Fruit fly (Drosophila melanogaster) whole organism, embryonic: ENCODE data around the gene vas.

Source experiments
- B-H1 ChIP-seq: fragments of 200-800 bp; sonication (Bioruptor generic); IDR thresholded peaks from 3 replicates; pipeline ENCODE4 v1.3.6; 2022; ENCODE audit warnings: missing biosample characterization, missing genetic modification characterization
- Bgb ChIP-seq: fragments of 200-800 bp; sonication (Bioruptor generic); IDR thresholded peaks from 2 replicates; pipeline ENCODE4 v1.3.6; 2022; ENCODE audit warnings: missing biosample characterization, missing genetic modification characterization; ENCODE audit not compliant: partially characterized antibody
- Blimp-1 ChIP-seq: fragments of 200-800 bp; sonication (Bioruptor generic); optimal IDR thresholded peaks from 3 replicates; lab custom pipeline; 2018; ENCODE audit warnings: missing biosample characterization, missing genetic modification characterization, mild to moderate bottlenecking, moderate library complexity, missing genetic modification reagents
- CG1024 ChIP-seq: fragments of 200-800 bp; sonication (Bioruptor generic); IDR thresholded peaks from 2 replicates; pipeline ENCODE4 v1.3.6; 2022; ENCODE audit warnings: missing biosample characterization, missing genetic modification characterization
- CG10366 ChIP-seq: fragments of 200-800 bp; sonication (Bioruptor generic); IDR thresholded peaks from 2 replicates; pipeline ENCODE4 v1.3.6; 2022; ENCODE audit warnings: missing biosample characterization, missing genetic modification characterization
- CG11456 ChIP-seq: fragments of 200-800 bp; sonication (Bioruptor generic); IDR thresholded peaks from 3 replicates; pipeline ENCODE4 v1.3.6; 2022; ENCODE audit warnings: missing biosample characterization, missing genetic modification characterization
- CG11504 ChIP-seq: fragments of 200-800 bp; sonication (Bioruptor generic); optimal IDR thresholded peaks from 3 replicates; lab custom pipeline; 2019; ENCODE audit warnings: missing biosample characterization, mild to moderate bottlenecking, missing genetic modification characterization, moderate library complexity
- CG12236 ChIP-seq: fragments of 200-800 bp; sonication (Bioruptor generic); optimal IDR thresholded peaks from 2 replicates; lab custom pipeline; 2016; ENCODE audit warnings: missing biosample characterization, missing genetic modification characterization
- CG13287 ChIP-seq: fragments of 200-800 bp; sonication (Bioruptor generic); IDR thresholded peaks from 2 replicates; pipeline ENCODE4 v1.3.6; 2022; ENCODE audit warnings: missing biosample characterization, missing genetic modification characterization; ENCODE audit not compliant: partially characterized antibody
- CG18476 ChIP-seq: fragments of 200-800 bp; sonication (Bioruptor generic); optimal IDR thresholded peaks from 2 replicates; lab custom pipeline; 2016; ENCODE audit warnings: missing biosample characterization, mild to moderate bottlenecking, missing genetic modification characterization
- CG31441 ChIP-seq: fragments of 200-800 bp; sonication (Bioruptor generic); IDR thresholded peaks from 2 replicates; pipeline ENCODE4 v1.3.6; 2022; ENCODE audit warnings: missing biosample characterization, missing genetic modification characterization
- CG3163 ChIP-seq: fragments of 200-800 bp; sonication (Bioruptor generic); optimal IDR thresholded peaks from 3 replicates; lab custom pipeline; 2016; ENCODE audit warnings: missing biosample characterization, missing genetic modification characterization
- CG33213 ChIP-seq: fragments of 200-800 bp; sonication (Bioruptor generic); optimal IDR thresholded peaks from 3 replicates; lab custom pipeline; 2016; ENCODE audit warnings: missing biosample characterization, missing genetic modification characterization
- CG7987 ChIP-seq: fragments of 200-800 bp; sonication (Bioruptor generic); optimal IDR thresholded peaks from 2 replicates; lab custom pipeline; 2018; ENCODE audit warnings: missing biosample characterization, mild to moderate bottlenecking, missing genetic modification characterization, moderate library complexity
- CG8478 ChIP-seq: fragments of >200 bp; optimal IDR thresholded peaks from 2 replicates; lab custom pipeline; 2018
- Camta ChIP-seq: fragments of 200-800 bp; sonication (Bioruptor generic); optimal IDR thresholded peaks from 2 replicates; lab custom pipeline; 2016; ENCODE audit warnings: missing biosample characterization, missing genetic modification characterization
- Deaf1 ChIP-seq: fragments of 200-800 bp; optimal IDR thresholded peaks from 3 replicates; lab custom pipeline; 2019; ENCODE audit warnings: missing biosample characterization, mild to moderate bottlenecking, missing genetic modification characterization, moderate library complexity
- Dek ChIP-seq: fragments of 200-800 bp; sonication (Bioruptor generic); optimal IDR thresholded peaks from 3 replicates; lab custom pipeline; 2019; ENCODE audit warnings: missing biosample characterization, mild to moderate bottlenecking, missing genetic modification characterization, moderate library complexity
- Dref ChIP-seq: fragments of 200-800 bp; sonication (Bioruptor generic); IDR thresholded peaks from 2 replicates; pipeline ENCODE4 v1.3.6; 2022; ENCODE audit warnings: missing biosample characterization, missing genetic modification characterization
- Fer1 ChIP-seq: fragments of 200-800 bp; sonication (Bioruptor generic); optimal IDR thresholded peaks from 2 replicates; lab custom pipeline; 2017; ENCODE audit warnings: missing biosample characterization, mild to moderate bottlenecking, missing genetic modification characterization
- Hr51 ChIP-seq, 2 experiments: fragments of 200-800 bp; sonication (Bioruptor generic); optimal IDR thresholded peaks; 2 replicates in 1 of 2; 3 replicates in 1 of 2; lab custom pipeline; 2016 to 2018; ENCODE audit warnings: missing biosample characterization in 2 of 2, missing genetic modification characterization in 2 of 2, mild to moderate bottlenecking in 1 of 2, moderate library complexity in 1 of 2
- Hr78 ChIP-seq, 2 experiments: fragments of 200-800 bp in 1 of 2; fragments of >200 bp in 1 of 2; sonication (Bioruptor generic) in 1 of 2; optimal IDR thresholded peaks; 2 replicates each; lab custom pipeline; 2017 to 2019; ENCODE audit warnings: missing biosample characterization in 2 of 2, missing genetic modification characterization in 2 of 2, mild to moderate bottlenecking in 1 of 2, moderate library complexity in 1 of 2
- Med ChIP-seq: fragments of 200-800 bp; sonication (Bioruptor generic); peaks from one replicate; lab custom pipeline; 2016; ENCODE audit warnings: missing biosample characterization, missing genetic modification characterization, mild to moderate bottlenecking, inconsistent platforms, moderate library complexity
- Myb ChIP-seq: fragments of 200-800 bp; sonication (Bioruptor generic); optimal IDR thresholded peaks from 2 replicates; lab custom pipeline; 2016; ENCODE audit warnings: missing biosample characterization, missing genetic modification characterization
- Rfx ChIP-seq: fragments of 200-800 bp; sonication (Bioruptor generic); IDR thresholded peaks from 2 replicates; pipeline ENCODE4 v1.3.6; 2022; ENCODE audit warnings: missing biosample characterization, missing genetic modification characterization
- Spps ChIP-seq: fragments of 200-800 bp; sonication (Bioruptor generic); optimal IDR thresholded peaks from 2 replicates; lab custom pipeline; 2018; ENCODE audit warnings: missing biosample characterization, mild to moderate bottlenecking, missing genetic modification characterization
- Sry-δ ChIP-seq: fragments of 200-800 bp; sonication (Bioruptor generic); optimal IDR thresholded peaks from 2 replicates; lab custom pipeline; 2016; ENCODE audit warnings: missing biosample characterization, missing genetic modification characterization
- Xbp1 ChIP-seq: fragments of 200-800 bp; sonication (Bioruptor generic); optimal IDR thresholded peaks from 3 replicates; lab custom pipeline; 2016; ENCODE audit warnings: missing biosample characterization, mild to moderate bottlenecking, missing genetic modification characterization
- YL-1 ChIP-seq: fragments of 200-800 bp; sonication (Bioruptor generic); optimal IDR thresholded peaks from 3 replicates; lab custom pipeline; 2017; ENCODE audit warnings: missing biosample characterization, mild to moderate bottlenecking, missing genetic modification characterization
- abd-A ChIP-seq: fragments of 200-800 bp; sonication (Bioruptor generic); optimal IDR thresholded peaks from 3 replicates; lab custom pipeline; 2019; ENCODE audit warnings: missing biosample characterization, mild to moderate bottlenecking, missing genetic modification characterization, moderate library complexity
- amos ChIP-seq: fragments of 200-800 bp; sonication (Bioruptor generic); IDR thresholded peaks from 2 replicates; pipeline ENCODE4 v1.3.6; 2022; ENCODE audit warnings: missing biosample characterization, missing genetic modification characterization; ENCODE audit not compliant: partially characterized antibody
- bcd ChIP-seq: fragments of 200-800 bp; sonication (Bioruptor generic); optimal IDR thresholded peaks from 2 replicates; lab custom pipeline; 2017; ENCODE audit warnings: missing biosample characterization, mild to moderate bottlenecking, missing genetic modification characterization
- cg ChIP-seq: fragments of 200-800 bp; sonication (Bioruptor generic); optimal IDR thresholded peaks from 3 replicates; lab custom pipeline; 2019; ENCODE audit warnings: missing biosample characterization, mild to moderate bottlenecking, missing genetic modification characterization, moderate library complexity
- chif ChIP-seq, 2 experiments: fragments of 200-800 bp; sonication (Bioruptor generic); optimal IDR thresholded peaks; 3 replicates each; lab custom pipeline; 2016; ENCODE audit warnings: missing biosample characterization in 2 of 2, missing genetic modification characterization in 2 of 2
- ci ChIP-seq: fragments of 200-800 bp; sonication (Bioruptor generic); IDR thresholded peaks from 3 replicates; pipeline ENCODE4 v1.3.6; 2022; ENCODE audit warnings: missing biosample characterization, missing genetic modification characterization
- crol ChIP-seq: fragments of 200-800 bp; sonication (Bioruptor generic); IDR thresholded peaks from 2 replicates; pipeline ENCODE4 v1.3.6; 2022; ENCODE audit warnings: missing biosample characterization, missing genetic modification characterization
- ewg ChIP-seq: fragments of 200-800 bp; sonication (Bioruptor generic); optimal IDR thresholded peaks from 3 replicates; lab custom pipeline; 2017; ENCODE audit warnings: mild to moderate bottlenecking, missing biosample characterization, missing genetic modification reagents, missing genetic modification characterization
- gsb ChIP-seq: fragments of 200-800 bp; sonication (Bioruptor generic); IDR thresholded peaks from 2 replicates; pipeline ENCODE4 v1.3.6; 2022; ENCODE audit warnings: missing biosample characterization, missing genetic modification characterization
- hkb ChIP-seq, 2 experiments: fragments of 200-800 bp in 1 of 2; fragments of >200 bp in 1 of 2; sonication (Bioruptor generic) in 1 of 2; IDR thresholded peaks in 1 of 2; optimal IDR thresholded peaks in 1 of 2; 2 replicates each; pipeline versions ENCODE4 v1.3.6 to Lab custom; 2017 to 2022; ENCODE audit warnings: missing biosample characterization in 1 of 2, missing genetic modification characterization in 1 of 2
- nerfin-2 ChIP-seq: fragments of 200-800 bp; sonication (Bioruptor generic); IDR thresholded peaks from 2 replicates; pipeline ENCODE4 v1.3.6; 2022; ENCODE audit warnings: missing biosample characterization, missing genetic modification characterization; ENCODE audit not compliant: partially characterized antibody
- pho ChIP-seq: fragments of 200-800 bp; sonication (Bioruptor generic); optimal IDR thresholded peaks from 2 replicates; lab custom pipeline; 2016; ENCODE audit warnings: missing biosample characterization, missing genetic modification characterization
- pita ChIP-seq: fragments of 200-800 bp; sonication (Bioruptor generic); optimal IDR thresholded peaks from 2 replicates; lab custom pipeline; 2017; ENCODE audit warnings: missing biosample characterization, mild to moderate bottlenecking, missing genetic modification characterization
- scrt ChIP-seq: fragments of 200-800 bp; sonication (Bioruptor generic); optimal IDR thresholded peaks from 2 replicates; lab custom pipeline; 2018; ENCODE audit warnings: missing biosample characterization, mild to moderate bottlenecking, missing genetic modification characterization, moderate library complexity
- sim ChIP-seq: fragments of 200-800 bp; sonication (Bioruptor generic); IDR thresholded peaks from 2 replicates; pipeline ENCODE4 v1.3.6; 2022; ENCODE audit warnings: missing biosample characterization, missing genetic modification characterization
- slbo ChIP-seq: fragments of 200-800 bp; sonication (Bioruptor generic); IDR thresholded peaks from 2 replicates; pipeline ENCODE4 v1.3.6; 2022; ENCODE audit warnings: missing biosample characterization, missing genetic modification characterization
- slou ChIP-seq: fragments of 200-800 bp; sonication (Bioruptor generic); optimal IDR thresholded peaks from 3 replicates; lab custom pipeline; 2016; ENCODE audit warnings: missing biosample characterization, missing genetic modification characterization
- stc ChIP-seq: fragments of 200-800 bp; sonication (Bioruptor generic); IDR thresholded peaks from 2 replicates; pipeline ENCODE4 v1.3.6; 2022; ENCODE audit warnings: missing biosample characterization, missing genetic modification characterization
- sug ChIP-seq: fragments of 200-800 bp; optimal IDR thresholded peaks from 2 replicates; lab custom pipeline; 2019; ENCODE audit warnings: missing biosample characterization, mild to moderate bottlenecking, missing genetic modification characterization, moderate library complexity

vas gene

dm6 chr2L:15061368-15061767 is at the start of gene vas, which contains the start of gene solo (continued):
- TF ChIP-seq pho (GFP tag; lab: Kevin White, UChicago) = peak; percentile 23
- TF ChIP-seq CG33213 (GFP tag; lab: Kevin White, UChicago) = no peak
- TF ChIP-seq B-H1 = no peak
- TF ChIP-seq slbo (GFP tag; lab: Robert Waterston, UW) = peak; percentile 67
- TF ChIP-seq cg (GFP tag; lab: Kevin White, UChicago) = no peak
- TF ChIP-seq nerfin-2 (GFP tag; lab: Robert Waterston, UW) = no peak
- peak; percentile 77 for TF ChIP-seq Dek (tag; lab: Kevin White, UChicago)
- peak; percentile 78 for TF ChIP-seq Dref (GFP tag; lab: Robert Waterston, UW)
- TF ChIP-seq sim = no peak
- TF ChIP-seq CG1024 (GFP tag; lab: Robert Waterston, UW) = peak; percentile 89
- TF ChIP-seq sug = peak; percentile 49
- peak; percentile 51; the same call in 1 of the 2 replicates for TF ChIP-seq CG31441 (GFP tag; lab: Robert Waterston, UW)
- no peak for TF ChIP-seq CG7987
- peak in 1 of 2 experiments; percentile 22 for TF ChIP-seq Hr78 (GFP tag; optimal IDR thresholded peaks at IDR 0.05; lab: Kevin White, UChicago)
- TF ChIP-seq ci (GFP tag; lab: Robert Waterston, UW) = no peak; the same call in 2 of the 3 replicates
- TF ChIP-seq chif (GFP tag; optimal IDR thresholded peaks at IDR 0.05; lab: Kevin White, UChicago) = peak in 1 of 2 experiments; percentile 10
- TF ChIP-seq Hr51 (GFP tag; optimal IDR thresholded peaks at IDR 0.05; lab: Kevin White, UChicago) = peak in 1 of 2 experiments; percentile 52
- no peak for TF ChIP-seq gsb (GFP tag; lab: Robert Waterston, UW)
- TF ChIP-seq CG11504 (tag; lab: Kevin White, UChicago) = peak; percentile 70
- TF ChIP-seq Camta (GFP tag; lab: Kevin White, UChicago) = no peak
- TF ChIP-seq YL-1 = peak; percentile 32
- peak; percentile 79 for TF ChIP-seq Sry-δ (GFP tag; lab: Kevin White, UChicago)

dm6 chr2L:15011779-15012178 is 49.7 kb upstream of the vas start:
- no peak for TF ChIP-seq Rfx (GFP tag; lab: Robert Waterston, UW)
- peak; percentile 58 for TF ChIP-seq Deaf1 (tag; lab: Kevin White, UChicago)
- peak; percentile 67 for TF ChIP-seq abd-A
- TF ChIP-seq Hr51 (GFP tag; optimal IDR thresholded peaks at IDR 0.05; lab: Kevin White, UChicago) = peak in 1 of 2 experiments; percentile 39
- TF ChIP-seq amos (GFP tag; lab: Robert Waterston, UW) = peak; percentile 22; the same call in 1 of the 2 replicates
- TF ChIP-seq slou (GFP tag; lab: Kevin White, UChicago) = no peak
- peak; percentile 2 for TF ChIP-seq CG18476 (GFP tag; lab: Kevin White, UChicago)
- no peak for TF ChIP-seq CG10366 (GFP tag; lab: Robert Waterston, UW)
- no peak for TF ChIP-seq crol (GFP tag; lab: Robert Waterston, UW)
- TF ChIP-seq ci (GFP tag; lab: Robert Waterston, UW) = 0 out of 3 replicates have a peak, but pooled peaks have one; percentile 25
- TF ChIP-seq pita (GFP tag; lab: Kevin White, UChicago) = no peak
- TF ChIP-seq Spps (tag; lab: Kevin White, UChicago) = no peak
- TF ChIP-seq ewg (GFP tag; lab: Kevin White, UChicago) = peak; percentile 14
- no peak for TF ChIP-seq Blimp-1 (GFP tag; lab: Kevin White, UChicago)
- no peak for TF ChIP-seq CG12236 (GFP tag; lab: Kevin White, UChicago)
- TF ChIP-seq scrt (GFP tag; lab: Kevin White, UChicago) = peak; percentile 93
- no peak for TF ChIP-seq CG11456 (GFP tag; lab: Robert Waterston, UW)
- TF ChIP-seq hkb (optimal IDR thresholded peaks at IDR 0.05; lab: Kevin White, UChicago) = no peak
- no peak for TF ChIP-seq hkb (GFP tag; IDR thresholded peaks at IDR 0.05; lab: Robert Waterston, UW)
- TF ChIP-seq Myb (GFP tag; lab: Kevin White, UChicago) = no peak
- no peak for TF ChIP-seq CG13287
- no peak for TF ChIP-seq CG8478
- TF ChIP-seq Bgb (GFP tag; lab: Robert Waterston, UW) = peak; percentile 31; the same call in 1 of the 2 replicates
- TF ChIP-seq CG3163 (GFP tag; lab: Kevin White, UChicago) = no peak
- peak; percentile 4 for TF ChIP-seq Fer1 (GFP tag; lab: Kevin White, UChicago)
- no peak for TF ChIP-seq Xbp1 (GFP tag; lab: Kevin White, UChicago)
- TF ChIP-seq Med (GFP tag; lab: Kevin White, UChicago) = peak; percentile 34
- no peak for TF ChIP-seq bcd (GFP tag; lab: Kevin White, UChicago)
- no peak for TF ChIP-seq stc (GFP tag; lab: Robert Waterston, UW)
- TF ChIP-seq, all 482 proteins: peak for 11
